Fruit fly (Drosophila melanogaster): ENCODE measurements around the gene CG3061.

Gene CG3061

DNA sequence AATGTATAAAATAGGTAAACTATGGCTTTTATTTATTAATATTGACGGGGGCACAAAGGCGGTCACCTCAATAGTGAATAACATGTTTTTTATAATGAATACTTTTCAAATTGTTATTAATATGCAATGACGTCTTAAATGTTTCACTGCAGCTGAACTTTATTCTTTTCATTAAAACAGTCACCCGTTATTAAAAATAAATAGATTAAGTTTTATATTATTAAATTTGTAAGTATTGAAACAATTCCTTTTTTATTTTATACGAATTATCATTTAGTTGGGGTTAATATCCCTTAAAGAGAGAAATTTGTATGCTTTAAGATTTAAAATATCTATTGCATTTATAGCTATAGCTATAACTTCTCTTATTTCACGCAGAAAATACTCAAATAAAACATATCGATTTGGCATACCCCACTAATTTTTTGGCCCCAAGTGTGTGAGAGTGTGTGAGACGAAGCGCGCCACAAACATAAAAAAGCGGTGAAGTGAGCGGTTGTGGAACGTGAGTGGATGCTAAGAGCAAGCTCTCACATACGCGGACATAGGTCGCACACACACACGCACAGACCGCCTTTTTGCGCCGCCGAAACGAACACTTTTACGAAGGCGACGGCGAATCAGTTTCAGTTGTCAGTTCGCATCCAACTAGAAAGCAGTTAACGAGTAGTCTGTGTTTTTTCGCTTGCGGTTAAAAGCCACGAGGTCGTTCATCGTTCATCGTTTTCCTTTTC is 24.3 kb downstream of the CG3061 start, which contains the start of gene foxo:
TSS of gene foxo (plus strand) at position 626 of the 734 bp plus-strand sequence.
- TF ChIP-seq CG11723 (GFP tag; optimal IDR thresholded peaks at IDR 0.05) (peak; percentile 72), Blimp-1 (GFP tag; optimal IDR thresholded peaks at IDR 0.05) (peak; percentile 73), eyg (GFP tag; optimal IDR thresholded peaks at IDR 0.05) (no peak), Med (GFP tag) (peak; percentile 82), Hr39 (optimal IDR thresholded peaks at IDR 0.05) (no peak), Dfd (GFP tag; optimal IDR thresholded peaks at IDR 0.05) (no peak), CG2120 (GFP tag; optimal IDR thresholded peaks at IDR 0.05) (peak; percentile 71), sr (GFP tag; IDR thresholded peaks at IDR 0.05) (no peak), al (GFP tag; IDR thresholded peaks at IDR 0.05) (peak; percentile 50; the same call in 1 of the 2 replicates), Sox102F (GFP tag; optimal IDR thresholded peaks at IDR 0.05) (peak; percentile 82), peb (GFP tag; IDR thresholded peaks at IDR 0.05) (no peak; the same call in 1 of the 2 replicates), CG13775 (GFP tag; optimal IDR thresholded peaks at IDR 0.05) (peak; percentile 82), dimm (GFP tag; IDR thresholded peaks at IDR 0.05) (no peak), CG5180 (GFP tag; optimal IDR thresholded peaks at IDR 0.05) (peak; percentile 77), so (GFP tag; IDR thresholded peaks at IDR 0.05) (peak; percentile 46; the same call in 1 of the 3 replicates), Dip3 (GFP tag; optimal IDR thresholded peaks at IDR 0.05) (peak; percentile 24), oc (tag; optimal IDR thresholded peaks at IDR 0.05) (peak; percentile 14), seq (GFP tag; IDR thresholded peaks at IDR 0.05) (no peak; the same call in 1 of the 2 replicates), az2 (GFP tag; optimal IDR thresholded peaks at IDR 0.05) (peak; percentile 69), otp (GFP tag; IDR thresholded peaks at IDR 0.05) (no peak), Hey (tag; optimal IDR thresholded peaks at IDR 0.05) (no peak), HHEX (GFP tag; optimal IDR thresholded peaks at IDR 0.05) (peak; percentile 89), CG12299 (tag; optimal IDR thresholded peaks at IDR 0.05) (peak; percentile 77), CG12219 (GFP tag; optimal IDR thresholded peaks at IDR 0.05) (peak; percentile 50), pan (optimal IDR thresholded peaks at IDR 0.05) (no peak), pan (GFP tag; optimal IDR thresholded peaks at IDR 0.05 in 1 of 2, IDR thresholded peaks at IDR 0.05 in 1 of 2) (peak in 1 of 2 experiments; percentile 55), CG8290 (GFP tag; optimal IDR thresholded peaks at IDR 0.05) (no peak), CG8290 (tag; optimal IDR thresholded peaks at IDR 0.05) (peak in 1 of 2 experiments; percentile 63), pzg (GFP tag; optimal IDR thresholded peaks at IDR 0.05) (no peak), fru (optimal IDR thresholded peaks at IDR 0.05) (no peak), CG43689 (GFP tag; IDR thresholded peaks at IDR 0.05) (peak; percentile 53; the same call in 1 of the 2 replicates), CG2875 (GFP tag; optimal IDR thresholded peaks at IDR 0.05) (peak; percentile 69), knrl (GFP tag; IDR thresholded peaks at IDR 0.05; ENCODE audit: partially characterized antibody) (no peak), CG17361 (GFP tag; IDR thresholded peaks at IDR 0.05) (peak; percentile 96), nerfin-2 (GFP tag; IDR thresholded peaks at IDR 0.05; ENCODE audit: partially characterized antibody) (no peak), dpn (GFP tag; optimal IDR thresholded peaks at IDR 0.05) (peak; percentile 40 to 54), Tbp (GFP tag; optimal IDR thresholded peaks at IDR 0.05) (no peak), CG6254 (GFP tag; optimal IDR thresholded peaks at IDR 0.05) (peak; percentile 74), Abd-B (GFP tag; optimal IDR thresholded peaks at IDR 0.05) (peak; percentile 69), sug (tag; optimal IDR thresholded peaks at IDR 0.05) (peak; percentile 71), chif (GFP tag; optimal IDR thresholded peaks at IDR 0.05) (peak in 1 of 2 experiments; percentile 33), CG3281 (GFP tag; optimal IDR thresholded peaks at IDR 0.05) (peak; percentile 92), slp2 (GFP tag; optimal IDR thresholded peaks at IDR 0.05) (no peak), run (tag; optimal IDR thresholded peaks at IDR 0.05) (peak; percentile 61), CG10366 (GFP tag; IDR thresholded peaks at IDR 0.05) (peak; percentile 49; the same call in 1 of the 2 replicates), fd64A (GFP tag; optimal IDR thresholded peaks at IDR 0.05) (no peak), CG9727 (GFP tag; optimal IDR thresholded peaks at IDR 0.05) (peak; percentile 88), HmgD (GFP tag; optimal IDR thresholded peaks at IDR 0.05) (peak; percentile 35), stc (GFP tag; IDR thresholded peaks at IDR 0.05) (peak; percentile 67), CG2199 (GFP tag; IDR thresholded peaks at IDR 0.05) (peak; percentile 85; the same call in 2 of the 3 replicates)
